Fruit fly (Drosophila melanogaster) whole organism, larva: ENCODE measurements around the gene CG5171.

Experiments used
- noc ChIP-seq: fragments of 200-800 bp; sonication (Bioruptor generic); optimal IDR thresholded peaks from 3 replicates; lab custom pipeline; 2019; ENCODE audit warnings: missing biosample characterization, mild to moderate bottlenecking, missing genetic modification characterization, moderate library complexity

The CG5171 gene

DNA sequence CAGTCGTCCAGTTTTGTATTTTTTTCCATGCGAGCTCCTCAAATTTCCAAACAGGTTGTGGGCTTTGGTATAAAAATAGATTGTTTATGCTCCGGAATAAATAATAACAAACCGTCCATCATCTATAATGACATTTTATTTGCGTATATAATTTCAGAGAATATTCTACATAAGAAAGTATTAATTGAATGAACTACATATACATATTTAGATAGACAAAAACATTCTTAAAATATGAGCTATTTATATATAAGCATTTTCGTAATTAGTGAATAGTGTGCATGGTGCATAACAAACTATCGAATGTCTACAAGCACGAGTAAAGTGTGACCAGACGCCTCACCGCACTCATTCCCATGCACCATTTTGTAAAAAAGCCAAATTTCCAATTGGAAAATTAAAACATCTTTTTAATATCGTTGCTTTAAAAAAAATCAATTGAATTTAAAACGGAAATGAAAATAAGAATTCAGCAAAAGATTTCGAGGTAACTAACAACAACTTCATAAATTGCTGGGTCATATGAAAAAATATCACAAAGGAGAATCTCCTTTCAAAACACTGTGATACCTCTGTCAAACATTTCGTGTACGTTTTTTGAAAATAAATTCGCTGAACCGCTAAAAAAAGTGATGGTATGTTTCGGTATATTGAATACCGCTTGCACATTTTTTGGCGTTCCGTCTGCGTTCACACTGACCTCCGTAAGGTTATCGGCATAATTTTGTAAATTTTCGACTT lies 25.4 kb downstream of the CG5171 start, which contains the start of gene muc:
Gene muc (plus strand): TSS at position 541 of the 741 bp plus-strand sequence.
- no peak for TF ChIP-seq noc (tag; lab: Kevin White, UChicago)

dm6 chr2L:7427067-7427785 lies 26.1 kb downstream of the CG5171 start:
- peak; percentile 49 for TF ChIP-seq noc (tag; lab: Kevin White, UChicago)

DNA sequence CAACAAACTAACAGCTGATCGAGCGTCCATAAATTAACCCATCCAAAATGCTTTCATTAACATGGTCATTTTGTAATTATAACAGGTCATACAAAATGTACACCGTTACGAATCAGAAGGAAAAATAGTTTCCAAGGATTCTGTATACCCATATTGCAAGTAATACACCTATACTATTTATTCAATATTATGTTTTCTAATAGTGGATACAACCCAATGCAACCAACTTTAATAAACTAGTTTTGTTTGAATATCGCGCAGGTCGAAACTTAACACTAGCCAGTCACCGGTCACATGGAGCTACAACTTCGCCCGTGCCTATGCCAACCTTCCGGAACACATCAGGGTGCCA lies 26.6 kb downstream of the CG5171 start:
- TF ChIP-seq noc (tag; lab: Kevin White, UChicago): no peak

dm6 chr2L:7430313-7430712 lies 29.2 kb downstream of the CG5171 start:
- TF ChIP-seq noc (tag; lab: Kevin White, UChicago): no peak

dm6 chr2L:7431861-7432601 lies 30.9 kb downstream of the CG5171 start:
- peak; percentile 42 for TF ChIP-seq noc (tag; lab: Kevin White, UChicago)

DNA sequence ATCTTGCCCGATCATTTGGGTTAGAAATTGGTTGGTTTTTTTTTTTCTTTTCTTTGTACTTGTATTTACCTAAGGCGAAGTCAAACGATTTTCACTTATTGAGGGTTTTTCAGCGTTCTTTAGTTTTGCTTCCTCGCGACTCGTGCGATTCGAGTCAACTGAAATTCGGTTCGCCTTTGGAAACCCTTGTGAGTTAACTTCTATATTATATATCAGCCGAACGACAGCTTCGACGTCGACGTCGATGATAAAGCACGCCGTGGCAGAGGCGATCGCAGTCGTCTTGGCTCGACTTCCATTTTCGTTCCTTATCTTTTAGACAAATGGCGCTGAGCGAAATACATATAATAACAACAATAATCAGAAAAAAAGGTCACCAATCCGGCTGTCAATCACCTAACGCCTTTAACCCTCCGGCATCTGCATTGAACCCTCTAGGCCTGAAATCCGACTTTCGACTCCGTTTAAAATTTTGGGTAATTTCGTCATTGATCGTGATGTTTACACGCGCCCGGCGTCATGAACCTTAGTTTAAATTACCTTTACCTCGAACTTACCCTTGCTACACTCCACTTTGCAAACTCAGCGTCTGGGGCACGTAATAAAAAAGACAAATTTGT lies 32.3 kb downstream of the CG5171 start, which contains the start of gene CG5958:
Gene CG5958 (minus strand): TSS at position 180 of the 620 bp plus-strand sequence.
- TF ChIP-seq noc (tag; lab: Kevin White, UChicago): no peak

DNA sequence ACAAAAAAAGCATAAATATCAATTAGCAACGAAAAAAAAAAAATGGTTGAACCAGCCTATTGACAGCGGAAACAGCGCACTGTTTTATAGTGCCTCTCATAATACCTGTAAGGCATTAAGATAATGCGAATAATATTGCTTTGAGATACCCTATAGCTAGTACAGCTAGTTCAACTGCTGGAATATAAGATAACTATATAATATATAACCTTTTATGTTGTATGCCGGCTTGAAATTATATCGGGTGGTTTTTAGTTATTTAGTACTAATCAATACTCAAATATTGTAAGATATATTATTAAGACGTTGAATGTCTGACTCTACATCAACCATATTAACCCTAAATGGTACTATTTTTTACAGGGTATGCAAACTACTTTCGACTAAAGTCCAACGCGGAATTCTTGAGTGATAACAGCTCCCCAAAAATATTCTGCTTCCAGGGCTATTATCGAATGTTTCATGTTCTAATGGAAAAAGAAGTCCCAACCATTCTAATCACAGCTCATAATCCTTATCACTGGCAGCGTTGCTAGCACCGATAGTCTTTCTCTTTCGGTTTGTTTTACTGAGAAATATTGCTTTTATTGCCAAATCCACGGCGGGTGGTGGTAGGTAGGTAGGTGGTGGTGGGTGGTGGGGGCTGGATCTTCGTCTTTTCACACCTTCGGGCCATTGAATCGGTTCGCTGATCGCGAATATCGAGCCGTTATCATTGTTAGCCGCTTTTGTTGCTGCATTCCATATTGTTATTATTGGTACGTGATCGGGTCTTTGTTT lies 33.0 kb downstream of the CG5171 start:
- TF ChIP-seq noc (tag; lab: Kevin White, UChicago): peak; percentile 98

DNA sequence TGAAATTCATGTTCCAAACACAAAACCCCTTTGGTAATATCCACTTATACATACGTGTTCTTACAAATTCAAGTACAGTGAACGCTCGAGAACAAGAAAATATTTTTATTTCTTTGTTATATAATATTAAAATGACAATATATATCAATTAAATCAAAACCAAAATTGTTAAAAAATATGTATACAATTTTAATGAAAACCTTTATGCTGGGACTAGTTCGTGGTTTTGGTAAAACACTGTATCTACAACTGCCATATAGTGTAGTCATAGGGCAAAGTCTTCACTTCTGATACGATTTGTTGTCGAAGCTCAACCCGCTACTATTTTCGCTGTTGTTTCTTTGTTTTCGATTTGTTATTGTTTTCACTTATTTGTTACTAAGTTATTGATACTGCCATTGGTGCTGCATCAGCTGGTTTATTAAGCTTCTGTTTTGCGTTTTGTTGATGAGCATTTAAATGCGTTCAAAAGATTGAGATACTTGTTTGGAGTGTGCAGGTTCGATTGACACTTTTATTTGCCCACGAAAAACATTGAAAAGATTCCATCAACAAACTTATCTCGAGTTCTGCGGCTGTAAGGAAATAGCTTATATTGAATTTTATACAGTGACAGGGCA lies 33.7 kb downstream of the CG5171 start:
- TF ChIP-seq noc (tag; lab: Kevin White, UChicago): peak; percentile 68

DNA sequence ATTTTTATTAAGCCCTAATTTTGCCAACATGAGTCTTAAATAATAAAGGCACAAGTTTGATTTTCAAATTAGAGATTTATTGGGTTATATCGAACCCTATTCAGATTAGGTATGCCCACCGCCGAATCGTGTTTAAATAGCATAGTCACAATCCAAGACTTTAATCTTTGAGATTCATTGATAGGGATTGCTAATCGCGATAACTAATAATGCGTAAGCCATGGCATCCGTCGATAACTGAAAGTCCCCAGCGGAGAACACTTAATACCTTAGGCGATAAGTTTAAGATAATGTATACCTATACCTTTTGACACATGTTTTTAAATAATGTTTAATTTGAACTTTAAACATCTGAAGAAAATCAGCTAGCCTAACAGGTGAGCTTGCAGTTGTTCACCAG lies 34.3 kb downstream of the CG5171 start:
- no peak for TF ChIP-seq noc (tag; lab: Kevin White, UChicago)

DNA sequence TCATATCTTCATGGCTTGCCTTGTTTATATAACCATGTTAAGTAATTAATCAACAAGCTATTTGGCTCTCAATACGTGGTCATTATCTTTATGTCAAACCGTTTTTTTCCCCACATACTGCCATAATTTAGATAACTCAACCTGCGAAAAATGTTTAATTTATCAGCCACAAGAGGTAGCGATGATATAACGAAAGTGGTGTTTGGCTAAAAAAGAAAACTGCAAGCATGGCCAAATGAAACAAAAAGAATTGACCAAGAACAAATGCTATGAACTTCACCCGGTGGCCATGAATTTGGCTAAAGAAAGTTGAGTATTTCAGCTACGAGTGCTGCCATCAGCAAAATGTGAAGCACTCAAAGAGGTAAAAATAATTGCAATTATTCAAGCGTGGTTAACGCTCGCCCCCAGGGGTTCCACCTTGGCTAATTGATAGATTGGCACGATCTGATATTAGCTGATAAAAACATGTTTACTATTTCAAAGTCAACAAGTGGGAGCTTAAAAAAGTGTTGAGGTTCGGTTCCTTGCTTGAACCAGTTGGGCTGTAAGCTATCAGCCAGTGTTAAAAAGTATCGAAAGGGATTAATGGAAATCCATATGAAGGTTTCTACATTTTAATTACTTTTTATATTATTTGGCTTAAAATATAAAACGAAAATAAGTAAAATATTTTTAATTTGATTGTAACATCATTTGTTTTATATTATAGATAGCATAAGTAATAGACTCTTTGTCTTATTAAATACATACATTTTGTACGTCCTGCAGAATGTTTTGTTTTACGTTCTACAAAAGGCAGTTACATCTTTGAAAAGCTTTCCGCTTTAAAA lies 35.6 kb downstream of the CG5171 start:
- peak; percentile 71 for TF ChIP-seq noc (tag; lab: Kevin White, UChicago)

DNA sequence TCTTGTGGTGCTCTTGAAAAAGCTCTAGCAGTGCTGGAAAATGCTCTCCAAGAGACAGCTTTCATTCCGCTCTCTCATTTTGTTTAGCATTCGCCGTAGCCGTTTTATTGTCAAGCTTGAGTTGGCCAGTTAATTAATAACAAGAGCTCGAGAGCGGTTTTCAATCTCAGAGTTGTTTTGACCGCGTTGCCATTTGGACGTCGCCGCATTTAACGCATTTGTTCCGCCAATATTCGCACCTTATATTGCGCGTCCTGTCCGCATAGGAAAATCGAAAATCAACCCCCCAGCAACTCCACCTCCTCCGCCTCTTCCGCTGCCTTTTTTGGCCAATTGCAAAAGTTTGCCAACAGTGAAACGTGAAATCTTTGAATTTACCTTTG lies 36.2 kb downstream of the CG5171 start, which contains the start of gene CG5973:
Gene CG5973 (plus strand): TSS at position 168 of the 383 bp plus-strand sequence.
- no peak for TF ChIP-seq noc (tag; lab: Kevin White, UChicago)

DNA sequence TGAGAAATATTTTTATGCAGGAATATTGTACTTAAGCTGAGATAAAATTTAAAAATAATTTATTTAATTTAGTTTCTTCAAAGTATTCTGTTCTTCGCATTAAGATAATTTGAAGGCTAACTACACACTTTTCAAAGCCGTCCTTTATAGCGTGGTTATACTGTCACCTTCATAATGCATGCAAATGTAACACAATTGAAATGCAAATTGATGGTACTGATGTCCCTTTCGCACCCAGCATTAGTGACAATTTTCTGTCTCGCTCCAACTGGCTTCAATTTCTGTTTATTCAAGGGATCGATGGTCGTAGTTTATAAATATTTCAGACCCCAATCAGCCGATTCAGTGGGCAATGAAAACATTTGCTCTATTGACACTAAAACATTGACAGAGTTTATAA lies 37.4 kb downstream of the CG5171 start:
- no peak for TF ChIP-seq noc (tag; lab: Kevin White, UChicago)

- no peak for TF ChIP-seq noc (tag; lab: Kevin White, UChicago)
These were observed 39.4 kb downstream of the CG5171 start for dm6 chr2L:7440458-7441018.
